Worm (Caenorhabditis elegans): Measurements from ENCODE around the gene T20D4.15.

DNA sequence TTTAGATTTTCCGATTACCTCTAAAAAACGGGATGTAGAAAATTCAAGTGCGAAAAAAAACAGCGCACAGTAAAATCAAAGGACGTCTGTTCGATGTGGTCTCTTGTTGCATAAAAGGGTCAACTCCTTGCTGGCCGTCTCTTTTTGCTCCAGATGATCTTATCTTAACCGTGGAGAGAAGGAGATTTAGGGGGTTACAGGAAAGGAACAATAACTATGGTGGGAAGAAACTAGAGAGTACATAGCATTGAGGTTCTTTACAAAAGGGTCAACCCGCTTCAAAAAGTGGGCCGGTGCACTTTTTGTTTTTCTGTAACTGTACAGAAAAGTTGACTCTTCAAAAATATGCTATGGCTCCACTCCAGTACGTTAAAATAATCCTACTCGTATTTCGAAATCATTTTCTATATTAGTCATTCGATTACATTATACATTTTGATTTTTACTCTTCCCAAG lies 37.0 kb upstream of the T20D4.15 start, which contains the start of the genes T20D4.19 and srj-9:
- TF ChIP-seq ceh-48 (tag; optimal IDR thresholded peaks at IDR 0.05) (no peak), ama-1 (optimal IDR thresholded peaks at IDR 0.05) (no peak)
